Worm (Caenorhabditis elegans) whole organism, mixed stage, embryonic: ENCODE data around the gene W04E12.3.

ENCODE experiments used
- lsy-2 ChIP-seq: fragments of 150-350 bp; optimal IDR thresholded peaks from 2 replicates; lab custom pipeline; 2014; ENCODE audit warnings: missing biosample characterization, missing genetic modification characterization
- snpc-4 ChIP-seq: fragments of 150-350 bp; optimal IDR thresholded peaks from 2 replicates; lab custom pipeline; 2014; ENCODE audit warnings: missing biosample characterization, missing genetic modification characterization
- sptf-1 ChIP-seq: sonication (generic microtip); optimal IDR thresholded peaks from 2 replicates; lab custom pipeline; 2017; ENCODE audit warnings: mild to moderate bottlenecking, missing genetic modification characterization, moderate library complexity, missing compliant biosample characterization
- unc-39 ChIP-seq: fragments of 150-350 bp; optimal IDR thresholded peaks from 2 replicates; lab custom pipeline; 2014; ENCODE audit warnings: missing biosample characterization, missing genetic modification characterization

DNA sequence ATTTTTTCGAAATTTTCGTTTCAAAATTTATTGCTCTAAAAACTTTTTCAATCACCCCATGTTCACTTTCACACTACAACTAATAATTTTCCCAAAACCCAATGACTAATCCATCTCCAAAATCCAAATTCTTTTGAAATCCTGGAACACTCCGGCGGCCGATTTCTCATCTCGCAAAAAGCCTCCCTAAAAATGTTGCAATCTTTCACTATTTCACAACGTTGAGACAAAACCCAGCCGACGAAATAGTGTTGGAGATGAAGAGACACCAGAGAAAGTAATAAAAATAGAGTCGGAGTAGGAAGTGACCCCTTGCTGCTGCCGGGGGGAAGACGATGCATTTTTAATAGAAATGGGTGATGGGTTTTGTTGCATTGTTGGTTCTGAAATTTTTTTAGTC is 17.2 kb upstream of the W04E12.3 start:
- TF ChIP-seq snpc-4 (tag; lab: Kevin White, UChicago) (no peak), unc-39 (no peak), lsy-2 (no peak), sptf-1 (tag; lab: Kevin White, UChicago) (no peak)
